Worm (Caenorhabditis elegans): ENCODE measurements around the gene F36H5.8.

DNA sequence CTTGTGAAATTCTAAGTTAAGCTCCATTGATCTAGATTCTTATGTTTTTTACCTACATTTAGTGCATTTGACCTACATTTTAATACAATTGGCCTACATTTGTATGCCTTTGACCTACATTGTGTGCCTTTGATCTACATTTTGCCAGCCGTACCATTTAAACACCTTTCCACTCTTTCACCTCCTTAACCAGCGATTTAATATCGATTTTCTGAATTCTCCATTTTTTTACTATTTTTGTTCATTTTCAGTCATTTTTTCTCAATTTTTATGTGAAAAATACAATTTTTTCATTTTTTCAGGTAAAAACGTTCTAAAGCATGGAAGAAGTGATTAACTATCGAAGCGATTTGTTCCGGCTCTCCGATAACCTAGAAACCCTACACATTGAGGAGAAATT is 37.5 kb downstream of the F36H5.8 start, which contains the start of gene btb-7:
- no peak for TF ChIP-seq fos-1 (tag; optimal IDR thresholded peaks at IDR 0.05)
- TF ChIP-seq mdl-1 (tag; optimal IDR thresholded peaks at IDR 0.05) = no peak
- TF ChIP-seq R02D3.7 (tag; optimal IDR thresholded peaks at IDR 0.05) = no peak
- no peak for TF ChIP-seq egl-43 (GFP tag; IDR thresholded peaks at IDR 0.05)
- no peak for TF ChIP-seq ama-1 (optimal IDR thresholded peaks at IDR 0.05)
- TF ChIP-seq nhr-77 (tag; optimal IDR thresholded peaks at IDR 0.05) = no peak
- TF ChIP-seq ceh-82 (tag; optimal IDR thresholded peaks at IDR 0.05) = no peak
- no peak for TF ChIP-seq fkh-10 (GFP tag; optimal IDR thresholded peaks at IDR 0.05)

All from whole organism, L4 larva.